Worm (Caenorhabditis elegans): Measurements from ENCODE around the gene C54E10.6.

The C54E10.6 gene

DNA sequence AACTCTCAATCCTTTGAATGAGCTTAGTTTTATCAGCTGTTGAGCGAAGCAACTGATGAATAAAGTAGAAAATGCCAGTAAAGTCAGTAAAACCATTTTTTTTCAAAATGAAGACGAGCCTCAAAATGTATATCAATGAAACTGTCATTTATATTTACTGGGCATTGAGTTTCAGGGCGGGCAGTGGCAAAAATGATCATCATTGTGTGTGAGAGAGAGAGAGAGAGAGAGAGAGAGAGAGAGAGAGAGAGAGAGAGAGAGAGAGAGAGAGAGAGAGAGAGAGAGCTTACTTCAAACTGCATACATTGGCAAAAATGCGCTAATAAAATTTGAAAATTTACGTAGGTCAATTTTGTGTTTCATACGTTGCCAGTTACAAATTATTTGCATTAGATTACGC is 48.4 kb downstream of the C54E10.6 start, which contains the start of gene F11D11.3 (continued):
- TF ChIP-seq madf-6 (GFP tag; IDR thresholded peaks at IDR 0.05) = no peak
- no peak for TF ChIP-seq Y79H2A.3 (GFP tag; conservative IDR thresholded peaks at IDR 0.05)

All from whole organism, young adult.